Worm (Caenorhabditis elegans) whole organism, L4/young adult: ENCODE data around the gene Y105C5B.3.

Experiments
- W03F9.2 ChIP-seq: fragments of 150-350 bp; optimal IDR thresholded peaks from 2 replicates; lab custom pipeline; 2014; ENCODE audit warnings: missing biosample characterization, missing genetic modification characterization
- dao-5 ChIP-seq: sonication (generic microtip); optimal IDR thresholded peaks from 2 replicates; lab custom pipeline; 2016; ENCODE audit warnings: missing genotype, missing genetic modification characterization, moderate library complexity, missing compliant biosample characterization
- him-1 ChIP-seq: sonication (generic microtip); optimal IDR thresholded peaks from 2 replicates; lab custom pipeline; 2016; ENCODE audit warnings: missing genotype, missing genetic modification reagents, missing genetic modification characterization, missing compliant biosample characterization

The Y105C5B.3 gene

ce11 chrIV:15933814-15934213, 49.8 kb downstream of the Y105C5B.3 start, which contains the start of gene srv-16:
Gene srv-16 (minus strand): TSS chrIV:15933914.
- TF ChIP-seq him-1 (tag; lab: Kevin White, UChicago) (no peak), dao-5 (tag; lab: Kevin White, UChicago) (no peak), W03F9.2 (tag; lab: Kevin White, UChicago) (no peak)

ce11 chrIV:15937088-15937487, 53.1 kb downstream of the Y105C5B.3 start:
- TF ChIP-seq W03F9.2 (tag; lab: Kevin White, UChicago) (no peak), him-1 (tag; lab: Kevin White, UChicago) (no peak), dao-5 (tag; lab: Kevin White, UChicago) (no peak)
